Worm (Caenorhabditis elegans) whole organism, L1 larva: ENCODE measurements around the gene B0281.3.

Experiments used
- ama-1 ChIP-seq: fragments of 150-350 bp; optimal IDR thresholded peaks from 2 replicates; lab custom pipeline; 2014
- dpl-1 ChIP-seq, 3 experiments: fragments of 150-350 bp in 2 of 3; sonication (generic microtip) in 1 of 3; optimal IDR thresholded peaks; 2 replicates each; lab custom pipeline; 2014 to 2017; ENCODE audit warnings: missing biosample characterization in 3 of 3, missing genetic modification characterization in 3 of 3, missing genetic modification reagents in 3 of 3
- lin-15B ChIP-seq: fragments of 150-350 bp; sonication (generic microtip); optimal IDR thresholded peaks from 3 replicates; lab custom pipeline; 2014; ENCODE audit warnings: missing biosample characterization, missing genetic modification characterization
- lin-35 ChIP-seq, 2 experiments: fragments of 150-350 bp; optimal IDR thresholded peaks; 2 replicates each; lab custom pipeline; 2014; ENCODE audit warnings: missing biosample characterization in 2 of 2, missing genetic modification characterization in 2 of 2, missing genetic modification reagents in 2 of 2
- nhr-11 ChIP-seq: fragments of 150-350 bp; optimal IDR thresholded peaks from 2 replicates; lab custom pipeline; 2014; ENCODE audit warnings: missing biosample characterization, missing genetic modification characterization
- nhr-28 ChIP-seq: fragments of 150-350 bp; optimal IDR thresholded peaks from 2 replicates; lab custom pipeline; 2014; ENCODE audit warnings: missing biosample characterization, missing genetic modification characterization
- unc-62 ChIP-seq: fragments of 150-350 bp; optimal IDR thresholded peaks from 2 replicates; lab custom pipeline; 2014; ENCODE audit warnings: missing biosample characterization, missing genetic modification reagents, missing genetic modification characterization
- ztf-4 ChIP-seq: fragments of 150-350 bp; optimal IDR thresholded peaks from 2 replicates; lab custom pipeline; 2014; ENCODE audit warnings: missing biosample characterization, missing genetic modification characterization

- TF ChIP-seq ztf-4 (tag; lab: Kevin White, UChicago) (no peak), dpl-1 (GFP tag; optimal IDR thresholded peaks at IDR 0.05; lab: Kevin White, UChicago) (no peak), ama-1 (lab: Kevin White, UChicago) (no peak), unc-62 (GFP tag; lab: Kevin White, UChicago) (no peak), nhr-11 (tag; lab: Kevin White, UChicago) (no peak), lin-15B (tag; lab: Kevin White, UChicago) (no peak), nhr-28 (no peak), lin-35 (GFP tag; optimal IDR thresholded peaks at IDR 0.05; lab: Kevin White, UChicago) (no peak)
Measured at ce11 chrII:2298742-2299141, 8.1 kb upstream of the B0281.3 start, which contains the start of gene B0281.4.
